Worm (Caenorhabditis elegans) whole organism, L1 larva: ENCODE measurements around the gene F35H10.10.

Experiments
- ceh-82 ChIP-seq, 3 experiments: fragments of 150-350 bp in 1 of 3; sonication (generic microtip) in 2 of 3; optimal IDR thresholded peaks; 2 replicates each; lab custom pipeline; 2014 to 2017; ENCODE audit warnings: missing biosample characterization in 3 of 3, missing genetic modification characterization in 3 of 3
- dpl-1 ChIP-seq, 3 experiments: fragments of 150-350 bp in 2 of 3; sonication (generic microtip) in 1 of 3; optimal IDR thresholded peaks; 2 replicates each; lab custom pipeline; 2014 to 2017; ENCODE audit warnings: missing biosample characterization in 3 of 3, missing genetic modification characterization in 3 of 3, missing genetic modification reagents in 3 of 3
- ets-5 ChIP-seq: fragments of 200-800 bp; sonication (Bioruptor generic); IDR thresholded peaks from 2 replicates; pipeline ENCODE4 v1.3.6; 2022; ENCODE audit warnings: missing genetic modification characterization, missing compliant biosample characterization
- nhr-11 ChIP-seq: fragments of 150-350 bp; optimal IDR thresholded peaks from 2 replicates; lab custom pipeline; 2014; ENCODE audit warnings: missing biosample characterization, missing genetic modification characterization
- nhr-19 ChIP-seq: fragments of 200-800 bp; sonication (Bioruptor generic); conservative IDR thresholded peaks from 2 replicates; pipeline ENCODE4 v1.3.6; 2022; ENCODE audit warnings: missing genetic modification characterization, missing compliant biosample characterization
- snpc-4 ChIP-seq: fragments of 150-350 bp; optimal IDR thresholded peaks from 2 replicates; lab custom pipeline; 2014; ENCODE audit warnings: missing biosample characterization, missing genetic modification characterization
- unc-130 ChIP-seq: fragments of 150-350 bp; optimal IDR thresholded peaks from 2 replicates; lab custom pipeline; 2017; ENCODE audit warnings: missing biosample characterization, missing genetic modification characterization, inconsistent platforms

- TF ChIP-seq nhr-11 (tag; lab: Kevin White, UChicago) (no peak), dpl-1 (GFP tag; optimal IDR thresholded peaks at IDR 0.05; lab: Kevin White, UChicago) (no peak), ets-5 (GFP tag; lab: Robert Waterston, UW) (no peak), snpc-4 (tag; lab: Kevin White, UChicago) (no peak), nhr-19 (GFP tag; lab: Robert Waterston, UW) (no peak), ceh-82 (tag; optimal IDR thresholded peaks at IDR 0.05; lab: Kevin White, UChicago) (no peak), unc-130 (tag; lab: Kevin White, UChicago) (no peak)
Observed at ce11 chrIV:8289505-8289579, 23.4 kb downstream of the F35H10.10 start, which contains the start of gene nucl-1.
